Worm (Caenorhabditis elegans) whole organism, L1 larva: Measurements from ENCODE around the gene C18E9.2.

Source experiments
- C04F5.9 ChIP-seq: sonication (generic microtip); optimal IDR thresholded peaks from 2 replicates; lab custom pipeline; 2016; ENCODE audit warnings: missing genetic modification characterization, missing compliant biosample characterization
- F16B12.6 ChIP-seq: fragments of 150-350 bp; optimal IDR thresholded peaks from 2 replicates; lab custom pipeline; 2014; ENCODE audit warnings: missing biosample characterization, missing genetic modification characterization
- aly-2 ChIP-seq: fragments of 150-350 bp; optimal IDR thresholded peaks from 2 replicates; lab custom pipeline; 2014; ENCODE audit warnings: missing biosample characterization, missing genetic modification characterization
- ama-1 ChIP-seq: fragments of 150-350 bp; optimal IDR thresholded peaks from 2 replicates; lab custom pipeline; 2014
- ceh-63 ChIP-seq: fragments of 200-800 bp; sonication (Bioruptor generic); optimal IDR thresholded peaks from 2 replicates; lab custom pipeline; 2018; ENCODE audit warnings: mild to moderate bottlenecking, missing genetic modification characterization, missing compliant biosample characterization
- ces-1 ChIP-seq: fragments of 150-350 bp; optimal IDR thresholded peaks from 2 replicates; lab custom pipeline; 2014; ENCODE audit warnings: missing biosample characterization, missing genetic modification reagents, missing genetic modification characterization
- dpl-1 ChIP-seq, 3 experiments: fragments of 150-350 bp in 2 of 3; sonication (generic microtip) in 1 of 3; optimal IDR thresholded peaks; 2 replicates each; lab custom pipeline; 2014 to 2017; ENCODE audit warnings: missing biosample characterization in 3 of 3, missing genetic modification characterization in 3 of 3, missing genetic modification reagents in 3 of 3
- efl-1 ChIP-seq, 4 experiments: fragments of 150-350 bp; optimal IDR thresholded peaks in 3 of 4; peaks in 1 of 4; 1 replicate in 1 of 4; 2 replicates in 3 of 4; lab custom pipeline; 2014; ENCODE audit warnings: missing biosample characterization in 2 of 4, missing genetic modification characterization in 2 of 4, missing genetic modification reagents in 2 of 4
- efl-3 ChIP-seq: fragments of 200-800 bp; sonication (Bioruptor generic); optimal IDR thresholded peaks from 2 replicates; lab custom pipeline; 2018; ENCODE audit warnings: mild to moderate bottlenecking, missing genetic modification characterization, missing compliant biosample characterization
- elt-2 ChIP-seq: sonication (generic microtip); optimal IDR thresholded peaks from 2 replicates; lab custom pipeline; 2016; ENCODE audit warnings: missing genetic modification characterization, mild to moderate bottlenecking, inconsistent platforms, missing compliant biosample characterization, missing genetic modification reagents
- elt-3 ChIP-seq, 6 experiments: fragments of 150-350 bp in 1 of 6; sonication (generic microtip); optimal IDR thresholded peaks; 2 replicates each; lab custom pipeline; 2017 to 2018; ENCODE audit warnings: missing biosample characterization in 6 of 6, missing genetic modification characterization in 6 of 6, inconsistent platforms in 1 of 6
- fos-1 ChIP-seq: fragments of 150-350 bp; optimal IDR thresholded peaks from 2 replicates; lab custom pipeline; 2014; ENCODE audit warnings: missing biosample characterization, missing genetic modification characterization
- hlh-17 ChIP-seq: fragments of 200-800 bp; sonication (Bioruptor generic); optimal IDR thresholded peaks from 2 replicates; lab custom pipeline; 2018; ENCODE audit warnings: missing genetic modification characterization, mild to moderate bottlenecking, missing compliant biosample characterization, moderate library complexity, borderline replicate concordance
- hlh-4 ChIP-seq: sonication (generic microtip); optimal IDR thresholded peaks from 2 replicates; lab custom pipeline; 2016; ENCODE audit warnings: mild to moderate bottlenecking, missing genetic modification characterization, missing compliant biosample characterization
- irx-1 ChIP-seq: sonication (generic microtip); optimal IDR thresholded peaks from 2 replicates; lab custom pipeline; 2016; ENCODE audit warnings: missing genetic modification characterization, missing compliant biosample characterization
- isw-1 ChIP-seq: fragments of 200-800 bp; sonication (Bioruptor generic); IDR thresholded peaks from 2 replicates; pipeline ENCODE4 v1.3.6; 2022; ENCODE audit warnings: missing genetic modification characterization, missing compliant biosample characterization
- lin-14 ChIP-seq: fragments of 200-800 bp; sonication (Bioruptor generic); optimal IDR thresholded peaks from 2 replicates; lab custom pipeline; 2018; ENCODE audit warnings: mild to moderate bottlenecking, missing genetic modification characterization, moderate library complexity, missing compliant biosample characterization
- lin-35 ChIP-seq, 2 experiments: fragments of 150-350 bp; optimal IDR thresholded peaks; 2 replicates each; lab custom pipeline; 2014; ENCODE audit warnings: missing biosample characterization in 2 of 2, missing genetic modification characterization in 2 of 2, missing genetic modification reagents in 2 of 2
- lsy-2 ChIP-seq, 2 experiments: fragments of 150-350 bp; optimal IDR thresholded peaks; 2 replicates each; lab custom pipeline; 2014; ENCODE audit warnings: missing biosample characterization in 2 of 2, missing genetic modification characterization in 2 of 2
- mdl-1 ChIP-seq, 2 experiments: fragments of 150-350 bp; optimal IDR thresholded peaks; 2 replicates each; lab custom pipeline; 2014 to 2017; ENCODE audit warnings: missing biosample characterization in 2 of 2, missing genetic modification characterization in 2 of 2, inconsistent platforms in 1 of 2
- mep-1 ChIP-seq: fragments of 150-350 bp; optimal IDR thresholded peaks from 2 replicates; lab custom pipeline; 2014; ENCODE audit warnings: missing biosample characterization, missing genetic modification characterization
- nhr-11 ChIP-seq: fragments of 150-350 bp; optimal IDR thresholded peaks from 2 replicates; lab custom pipeline; 2014; ENCODE audit warnings: missing biosample characterization, missing genetic modification characterization
- nhr-12 ChIP-seq: sonication (generic microtip); optimal IDR thresholded peaks from 2 replicates; lab custom pipeline; 2017; ENCODE audit warnings: missing biosample characterization, missing genetic modification characterization
- nhr-19 ChIP-seq: fragments of 200-800 bp; sonication (Bioruptor generic); conservative IDR thresholded peaks from 2 replicates; pipeline ENCODE4 v1.3.6; 2022; ENCODE audit warnings: missing genetic modification characterization, missing compliant biosample characterization
- nhr-47 ChIP-seq: sonication (generic microtip); optimal IDR thresholded peaks from 2 replicates; lab custom pipeline; 2016; ENCODE audit warnings: mild to moderate bottlenecking, missing genetic modification characterization, moderate library complexity, missing compliant biosample characterization
- nhr-71 ChIP-seq: sonication (generic microtip); optimal IDR thresholded peaks from 2 replicates; lab custom pipeline; 2016; ENCODE audit warnings: mild to moderate bottlenecking, missing genetic modification characterization, moderate library complexity, missing compliant biosample characterization
- nhr-76 ChIP-seq: sonication (generic microtip); optimal IDR thresholded peaks from 2 replicates; lab custom pipeline; 2017; ENCODE audit warnings: missing biosample characterization, missing genetic modification characterization
- nhr-84 ChIP-seq: sonication (generic microtip); optimal IDR thresholded peaks from 2 replicates; lab custom pipeline; 2017; ENCODE audit warnings: missing biosample characterization, missing genetic modification characterization
- nhr-85 ChIP-seq: sonication (generic microtip); peaks from one replicate; lab custom pipeline; 2016; ENCODE audit warnings: missing genetic modification characterization, inconsistent platforms, missing compliant biosample characterization
- pax-3 ChIP-seq: fragments of 200-800 bp; sonication (Bioruptor generic); optimal IDR thresholded peaks from 2 replicates; lab custom pipeline; 2018; ENCODE audit warnings: mild to moderate bottlenecking, missing genetic modification characterization, moderate library complexity, missing compliant biosample characterization
- snu-23 ChIP-seq: sonication (generic microtip); optimal IDR thresholded peaks from 2 replicates; lab custom pipeline; 2016; ENCODE audit warnings: missing genetic modification characterization, missing compliant biosample characterization
- sox-4 ChIP-seq: sonication (generic microtip); optimal IDR thresholded peaks from 2 replicates; lab custom pipeline; 2016; ENCODE audit warnings: missing genetic modification characterization, missing compliant biosample characterization
- sptf-1 ChIP-seq: fragments of 150-350 bp; optimal IDR thresholded peaks from 2 replicates; lab custom pipeline; 2014; ENCODE audit warnings: missing biosample characterization, missing genetic modification characterization
- swsn-7 ChIP-seq: sonication (generic microtip); optimal IDR thresholded peaks from 2 replicates; lab custom pipeline; 2016; ENCODE audit warnings: missing genetic modification characterization, missing compliant biosample characterization
- unc-86 ChIP-seq: sonication (generic microtip); optimal IDR thresholded peaks from 2 replicates; lab custom pipeline; 2016; ENCODE audit warnings: missing genetic modification characterization, missing compliant biosample characterization
- vab-15 ChIP-seq: sonication (generic microtip); optimal IDR thresholded peaks from 2 replicates; lab custom pipeline; 2017; ENCODE audit warnings: missing genotype, mild to moderate bottlenecking, missing genetic modification characterization, missing compliant biosample characterization
- zag-1 ChIP-seq: fragments of 150-350 bp; optimal IDR thresholded peaks from 2 replicates; lab custom pipeline; 2014; ENCODE audit warnings: missing biosample characterization, missing genetic modification characterization

Gene C18E9.2

ce11 chrII:8994336-8994735 is 29.5 kb downstream of the C18E9.2 start, which contains the start of gene F44G4.1:
Gene F44G4.1, plus strand, starts transcription at chrII:8994636.
- TF ChIP-seq elt-3 (tag; optimal IDR thresholded peaks at IDR 0.05; lab: Kevin White, UChicago), result no peak
- no peak for TF ChIP-seq elt-2 (tag; lab: Kevin White, UChicago)
- no peak for TF ChIP-seq ama-1 (lab: Kevin White, UChicago)
- TF ChIP-seq ceh-63, result no peak
- no peak for TF ChIP-seq efl-3 (GFP tag; lab: Kevin White, UChicago)
- no peak for TF ChIP-seq fos-1
- no peak for TF ChIP-seq C04F5.9 (tag; lab: Kevin White, UChicago)
- TF ChIP-seq nhr-11 (tag; lab: Kevin White, UChicago), result no peak
- TF ChIP-seq pax-3 (tag; lab: Kevin White, UChicago), result no peak
- TF ChIP-seq isw-1 (GFP tag; lab: Robert Waterston, UW), result no peak
- no peak for TF ChIP-seq irx-1 (tag; lab: Kevin White, UChicago)
- TF ChIP-seq nhr-19, result no peak
- no peak for TF ChIP-seq sptf-1 (tag; lab: Kevin White, UChicago)
- TF ChIP-seq nhr-84 (tag; lab: Kevin White, UChicago), result no peak
- TF ChIP-seq unc-86, result no peak
- no peak for TF ChIP-seq mdl-1 (tag; optimal IDR thresholded peaks at IDR 0.05; lab: Kevin White, UChicago)
- TF ChIP-seq dpl-1 (GFP tag; optimal IDR thresholded peaks at IDR 0.05; lab: Kevin White, UChicago), result no peak
- TF ChIP-seq nhr-12, result no peak
- TF ChIP-seq hlh-4, result no peak
- TF ChIP-seq efl-1 (optimal IDR thresholded peaks at IDR 0.05; lab: Kevin White, UChicago), result no peak
- TF ChIP-seq efl-1 (GFP tag; optimal IDR thresholded peaks at IDR 0.05 in 1 of 2; lab: Kevin White, UChicago), result no peak

DNA sequence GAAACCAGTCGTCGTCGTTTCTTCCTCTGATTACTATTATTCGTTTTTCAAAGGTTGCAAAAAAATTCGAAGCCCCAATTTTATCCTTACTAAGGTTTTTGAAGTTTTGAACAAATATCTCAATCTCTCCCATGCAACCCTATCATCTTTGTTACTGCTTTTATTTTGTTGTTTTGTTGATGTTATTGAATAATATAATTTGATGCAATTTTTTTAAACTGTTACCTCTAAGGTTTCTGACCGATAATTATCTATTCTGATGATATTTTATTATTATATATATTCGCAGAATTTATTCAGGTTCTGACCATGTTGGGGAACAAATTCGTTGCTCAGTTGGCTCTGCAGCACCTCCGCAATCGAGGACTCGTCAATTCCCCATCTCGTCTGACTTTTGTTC is 31.3 kb downstream of the C18E9.2 start, which contains the start of gene ndub-2:
ndub-2 (plus strand) TSS at position 301 of the 400 bp plus-strand sequence.
- TF ChIP-seq efl-1 (optimal IDR thresholded peaks at IDR 0.05; lab: Kevin White, UChicago) (no peak), efl-1 (GFP tag; optimal IDR thresholded peaks at IDR 0.05 in 1 of 2; lab: Kevin White, UChicago) (peak in 1 of 2 experiments; percentile 45), sox-4 (tag; lab: Kevin White, UChicago) (no peak)

DNA sequence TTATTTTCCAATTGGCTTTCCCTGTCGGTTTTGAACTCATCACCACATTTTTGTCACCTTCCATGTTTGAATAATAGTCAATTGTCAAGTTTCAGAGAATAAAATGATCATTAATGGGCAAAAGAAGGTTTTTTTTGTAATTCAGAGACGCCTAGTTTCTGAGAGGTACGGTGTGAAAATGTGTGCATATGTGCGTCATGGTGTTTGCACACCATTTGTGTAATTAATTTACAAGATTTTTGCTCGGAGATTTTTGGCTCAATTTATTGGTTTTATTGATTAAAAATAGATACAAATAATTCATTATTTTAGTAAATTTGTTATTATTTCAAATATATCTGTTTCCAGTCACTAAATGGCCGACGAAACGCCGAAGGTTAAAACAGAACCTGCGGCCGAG is 32.7 kb downstream of the C18E9.2 start, which contains the start of the genes F44G4.3 and tdp-1:
F44G4.3 (minus strand) TSS at position 184 of the 400 bp plus-strand sequence.
tdp-1 (plus strand) TSS at position 347 of the 400 bp plus-strand sequence.
- TF ChIP-seq isw-1 (GFP tag; lab: Robert Waterston, UW) (no peak), vab-15 (tag; lab: Kevin White, UChicago) (peak; percentile 14), lin-14 (GFP tag; lab: Kevin White, UChicago) (peak; percentile 18), nhr-47 (tag; lab: Kevin White, UChicago) (peak; percentile 33), mep-1 (peak; percentile 77), ces-1 (GFP tag; lab: Kevin White, UChicago) (peak; percentile 24), lin-35 (GFP tag; optimal IDR thresholded peaks at IDR 0.05; lab: Kevin White, UChicago) (peak; percentile 14 to 55), nhr-85 (tag; lab: Kevin White, UChicago) (peak; percentile 8), lsy-2 (tag; optimal IDR thresholded peaks at IDR 0.05; lab: Kevin White, UChicago) (peak; percentile 73 to 96), F16B12.6 (tag; lab: Kevin White, UChicago) (peak; percentile 84), efl-1 (optimal IDR thresholded peaks at IDR 0.05; lab: Kevin White, UChicago) (peak; percentile 31 to 35), efl-1 (GFP tag; optimal IDR thresholded peaks at IDR 0.05 in 1 of 2; lab: Kevin White, UChicago) (peak; percentile 49 to 91), nhr-76 (no peak), aly-2 (no peak), dpl-1 (GFP tag; optimal IDR thresholded peaks at IDR 0.05; lab: Kevin White, UChicago) (peak; percentile 24 to 60 (median 26)), hlh-17 (GFP tag; lab: Kevin White, UChicago) (no peak), swsn-7 (tag; lab: Kevin White, UChicago) (peak; percentile 14), nhr-71 (tag; lab: Kevin White, UChicago) (peak; percentile 14), snu-23 (GFP tag; lab: Kevin White, UChicago) (peak; percentile 15), zag-1 (tag; lab: Kevin White, UChicago) (no peak), sox-4 (tag; lab: Kevin White, UChicago) (no peak)
